Fruit fly (Drosophila melanogaster) whole organism, embryonic: ENCODE measurements around the gene srl.

Source experiments
- Bgb ChIP-seq: fragments of 200-800 bp; sonication (Bioruptor generic); IDR thresholded peaks from 2 replicates; pipeline ENCODE4 v1.3.6; 2022; ENCODE audit warnings: missing biosample characterization, missing genetic modification characterization; ENCODE audit not compliant: partially characterized antibody
- CG10321 ChIP-seq: fragments of 200-800 bp; sonication (Bioruptor generic); IDR thresholded peaks from 2 replicates; pipeline ENCODE4 v1.3.6; 2022; ENCODE audit warnings: missing biosample characterization, missing genetic modification characterization
- CG1233 ChIP-seq: fragments of 200-800 bp; sonication (Bioruptor generic); optimal IDR thresholded peaks from 4 replicates; lab custom pipeline; 2018; ENCODE audit warnings: missing biosample characterization, mild to moderate bottlenecking, missing genetic modification characterization
- CG12942 ChIP-seq: fragments of 200-800 bp; sonication (Bioruptor generic); optimal IDR thresholded peaks from 3 replicates; lab custom pipeline; 2016; ENCODE audit warnings: missing biosample characterization, missing genetic modification characterization
- CG15011 ChIP-seq: fragments of 200-800 bp; sonication (Bioruptor generic); optimal IDR thresholded peaks from 3 replicates; lab custom pipeline; 2018; ENCODE audit warnings: missing biosample characterization, mild to moderate bottlenecking, missing genetic modification characterization
- CG15269 ChIP-seq: fragments of 200-800 bp; sonication (Bioruptor generic); optimal IDR thresholded peaks from 2 replicates; lab custom pipeline; 2018; ENCODE audit warnings: missing biosample characterization, mild to moderate bottlenecking, missing genetic modification characterization, moderate library complexity
- CG1647 ChIP-seq: fragments of 200-800 bp; sonication (Bioruptor generic); optimal IDR thresholded peaks from 3 replicates; lab custom pipeline; 2016; ENCODE audit warnings: missing biosample characterization, missing genetic modification characterization
- CG1792 ChIP-seq: fragments of 200-800 bp; sonication (Bioruptor generic); optimal IDR thresholded peaks from 2 replicates; lab custom pipeline; 2016; ENCODE audit warnings: missing biosample characterization, missing genetic modification characterization
- CG3163 ChIP-seq: fragments of 200-800 bp; sonication (Bioruptor generic); optimal IDR thresholded peaks from 3 replicates; lab custom pipeline; 2016; ENCODE audit warnings: missing biosample characterization, missing genetic modification characterization
- CG34376 ChIP-seq: fragments of 200-800 bp; sonication (Bioruptor generic); optimal IDR thresholded peaks from 2 replicates; lab custom pipeline; 2018; ENCODE audit warnings: missing biosample characterization, mild to moderate bottlenecking, missing genetic modification characterization
- CG42726 ChIP-seq: fragments of 200-800 bp; sonication (Bioruptor generic); IDR thresholded peaks from 2 replicates; pipeline ENCODE4 v1.3.6; 2022; ENCODE audit warnings: missing biosample characterization, missing genetic modification characterization; ENCODE audit not compliant: partially characterized antibody
- CG4328 ChIP-seq: fragments of 200-800 bp; sonication (Bioruptor generic); optimal IDR thresholded peaks from 3 replicates; lab custom pipeline; 2017; ENCODE audit warnings: missing biosample characterization, missing genetic modification reagents, missing genetic modification characterization
- CG4730 ChIP-seq: fragments of 200-800 bp; sonication (Bioruptor generic); IDR thresholded peaks from 2 replicates; pipeline ENCODE4 v1.3.6; 2022; ENCODE audit warnings: missing biosample characterization, missing genetic modification characterization
- CG7372 ChIP-seq: fragments of 200-800 bp; sonication (Bioruptor generic); IDR thresholded peaks from 2 replicates; pipeline ENCODE4 v1.3.6; 2022; ENCODE audit warnings: missing biosample characterization, missing genetic modification characterization
- Dip3 ChIP-seq: fragments of 200-800 bp; sonication (Bioruptor generic); optimal IDR thresholded peaks from 3 replicates; lab custom pipeline; 2016; ENCODE audit warnings: missing biosample characterization, missing genetic modification characterization
- Hmr ChIP-seq: fragments of 200-800 bp; sonication (Bioruptor generic); optimal IDR thresholded peaks from 3 replicates; lab custom pipeline; 2017; ENCODE audit warnings: mild to moderate bottlenecking, missing biosample characterization, missing genetic modification reagents, missing genetic modification characterization
- Hr3 ChIP-seq: fragments of 200-800 bp; sonication (Bioruptor generic); optimal IDR thresholded peaks from 3 replicates; lab custom pipeline; 2016; ENCODE audit warnings: missing biosample characterization, missing genetic modification characterization
- Hr51 ChIP-seq, 2 experiments: fragments of 200-800 bp; sonication (Bioruptor generic); optimal IDR thresholded peaks; 2 replicates in 1 of 2; 3 replicates in 1 of 2; lab custom pipeline; 2016 to 2018; ENCODE audit warnings: missing biosample characterization in 2 of 2, missing genetic modification characterization in 2 of 2, mild to moderate bottlenecking in 1 of 2, moderate library complexity in 1 of 2
- Meics ChIP-seq: fragments of 200-800 bp; sonication (Bioruptor generic); optimal IDR thresholded peaks from 2 replicates; lab custom pipeline; 2017; ENCODE audit warnings: missing biosample characterization, mild to moderate bottlenecking, missing genetic modification characterization
- Neu2 ChIP-seq: fragments of 200-800 bp; sonication (Bioruptor generic); optimal IDR thresholded peaks from 3 replicates; lab custom pipeline; 2016; ENCODE audit warnings: missing biosample characterization, missing genetic modification characterization, borderline replicate concordance
- Nf-YB ChIP-seq: fragments of 200-800 bp; sonication (Bioruptor generic); optimal IDR thresholded peaks from 3 replicates; lab custom pipeline; 2019; ENCODE audit warnings: missing biosample characterization, mild to moderate bottlenecking, missing genetic modification characterization, moderate library complexity
- NfI ChIP-seq: fragments of 200-800 bp; sonication (Bioruptor generic); optimal IDR thresholded peaks from 3 replicates; lab custom pipeline; 2018; ENCODE audit warnings: missing biosample characterization, mild to moderate bottlenecking, missing genetic modification characterization, moderate library complexity
- Oaz ChIP-seq: fragments of 200-800 bp; sonication (Bioruptor generic); IDR thresholded peaks from 2 replicates; pipeline ENCODE4 v1.3.6; 2022; ENCODE audit warnings: missing biosample characterization, missing genetic modification characterization
- PHDP ChIP-seq: fragments of 200-800 bp; sonication (Bioruptor generic); optimal IDR thresholded peaks from 3 replicates; lab custom pipeline; 2018; ENCODE audit warnings: missing biosample characterization, mild to moderate bottlenecking, missing genetic modification characterization, moderate library complexity
- Rx ChIP-seq: fragments of 200-800 bp; sonication (Bioruptor generic); IDR thresholded peaks from 2 replicates; pipeline ENCODE4 v1.3.6; 2022; ENCODE audit warnings: missing biosample characterization, missing genetic modification characterization
- Sin3A ChIP-seq: fragments of >200 bp; optimal IDR thresholded peaks from 2 replicates; lab custom pipeline; 2018
- Spps ChIP-seq: fragments of 200-800 bp; sonication (Bioruptor generic); optimal IDR thresholded peaks from 2 replicates; lab custom pipeline; 2018; ENCODE audit warnings: missing biosample characterization, mild to moderate bottlenecking, missing genetic modification characterization
- ap ChIP-seq: fragments of 200-800 bp; sonication (Bioruptor generic); IDR thresholded peaks from 2 replicates; pipeline ENCODE4 v1.3.6; 2022; ENCODE audit warnings: missing biosample characterization, missing genetic modification characterization
- ase ChIP-seq: fragments of 200-800 bp; sonication (Bioruptor generic); IDR thresholded peaks from 3 replicates; pipeline ENCODE4 v1.3.6; 2022; ENCODE audit warnings: missing biosample characterization, missing genetic modification characterization
- cas ChIP-seq: fragments of 200-800 bp; sonication (Bioruptor generic); IDR thresholded peaks from 2 replicates; pipeline ENCODE4 v1.3.6; 2022; ENCODE audit warnings: missing biosample characterization, missing genetic modification characterization
- dimm ChIP-seq: fragments of 200-800 bp; sonication (Bioruptor generic); IDR thresholded peaks from 2 replicates; pipeline ENCODE4 v1.3.6; 2022; ENCODE audit warnings: missing biosample characterization, missing genetic modification characterization
- ems ChIP-seq: fragments of 200-800 bp; sonication (Bioruptor generic); optimal IDR thresholded peaks from 3 replicates; lab custom pipeline; 2016; ENCODE audit warnings: missing biosample characterization, missing genetic modification characterization
- gce ChIP-seq: fragments of 200-800 bp; sonication (Bioruptor generic); IDR thresholded peaks from 3 replicates; pipeline ENCODE4 v1.3.6; 2022; ENCODE audit warnings: missing biosample characterization, missing genetic modification characterization
- gfzf ChIP-seq: fragments of 200-800 bp; sonication (Bioruptor generic); optimal IDR thresholded peaks from 2 replicates; lab custom pipeline; 2016; ENCODE audit warnings: missing biosample characterization, mild to moderate bottlenecking, missing genetic modification characterization, moderate library complexity
- grau ChIP-seq: fragments of 200-800 bp; optimal IDR thresholded peaks from 3 replicates; lab custom pipeline; 2019; ENCODE audit warnings: missing biosample characterization, mild to moderate bottlenecking, missing genetic modification characterization, moderate library complexity
- gt ChIP-seq: fragments of 200-800 bp; sonication (Bioruptor generic); IDR thresholded peaks from 2 replicates; pipeline ENCODE4 v1.3.6; 2022; ENCODE audit warnings: missing biosample characterization, missing genetic modification characterization
- inv ChIP-seq: fragments of 200-800 bp; sonication (Bioruptor generic); IDR thresholded peaks from 2 replicates; pipeline ENCODE4 v1.3.6; 2022; ENCODE audit warnings: missing biosample characterization, missing genetic modification characterization; ENCODE audit not compliant: partially characterized antibody
- knrl ChIP-seq: fragments of 200-800 bp; sonication (Bioruptor generic); IDR thresholded peaks from 3 replicates; pipeline ENCODE4 v1.3.6; 2022; ENCODE audit warnings: missing biosample characterization, missing genetic modification characterization; ENCODE audit not compliant: partially characterized antibody
- lilli ChIP-seq: fragments of 200-800 bp; sonication (Bioruptor generic); optimal IDR thresholded peaks from 3 replicates; lab custom pipeline; 2016; ENCODE audit warnings: missing biosample characterization, missing genetic modification characterization
- mam ChIP-seq: fragments of 200-800 bp; sonication (Bioruptor generic); optimal IDR thresholded peaks from 3 replicates; lab custom pipeline; 2016; ENCODE audit warnings: missing biosample characterization, missing genetic modification characterization
- pan ChIP-seq, 4 experiments: fragments of >200 bp in 3 of 4; fragments of 200-800 bp in 1 of 4; sonication (Bioruptor generic) in 1 of 4; optimal IDR thresholded peaks in 3 of 4; IDR thresholded peaks in 1 of 4; 2 replicates each; pipeline versions ENCODE4 v1.3.6 to Lab custom; 2017 to 2022; ENCODE audit warnings: missing biosample characterization in 2 of 4, missing genetic modification characterization in 2 of 4, mixed read lengths in 1 of 4
- pfk ChIP-seq: fragments of 200-800 bp; sonication (Bioruptor generic); optimal IDR thresholded peaks from 2 replicates; lab custom pipeline; 2018; ENCODE audit warnings: missing biosample characterization, mild to moderate bottlenecking, missing genetic modification characterization, moderate library complexity
- pita ChIP-seq: fragments of 200-800 bp; sonication (Bioruptor generic); optimal IDR thresholded peaks from 2 replicates; lab custom pipeline; 2017; ENCODE audit warnings: missing biosample characterization, mild to moderate bottlenecking, missing genetic modification characterization
- pros ChIP-seq: fragments of 200-800 bp; sonication (Bioruptor generic); optimal IDR thresholded peaks from 3 replicates; lab custom pipeline; 2019; ENCODE audit warnings: missing biosample characterization, mild to moderate bottlenecking, missing genetic modification characterization, moderate library complexity
- sd ChIP-seq: fragments of 200-800 bp; sonication (Bioruptor generic); optimal IDR thresholded peaks from 3 replicates; lab custom pipeline; 2018; ENCODE audit warnings: missing biosample characterization, mild to moderate bottlenecking, missing genetic modification characterization, moderate library complexity
- seq ChIP-seq: fragments of 200-800 bp; sonication (Bioruptor generic); IDR thresholded peaks from 2 replicates; pipeline ENCODE4 v1.3.6; 2022; ENCODE audit warnings: missing biosample characterization, missing genetic modification characterization
- slbo ChIP-seq: fragments of 200-800 bp; sonication (Bioruptor generic); IDR thresholded peaks from 2 replicates; pipeline ENCODE4 v1.3.6; 2022; ENCODE audit warnings: missing biosample characterization, missing genetic modification characterization
- tio ChIP-seq: fragments of 200-800 bp; sonication (Bioruptor generic); optimal IDR thresholded peaks from 2 replicates; lab custom pipeline; 2017; ENCODE audit warnings: missing biosample characterization, missing genetic modification characterization, inconsistent platforms
- wor ChIP-seq: fragments of 200-800 bp; sonication (Bioruptor generic); IDR thresholded peaks from 2 replicates; pipeline ENCODE4 v1.3.6; 2022; ENCODE audit warnings: missing biosample characterization, missing genetic modification characterization

The srl gene

DNA sequence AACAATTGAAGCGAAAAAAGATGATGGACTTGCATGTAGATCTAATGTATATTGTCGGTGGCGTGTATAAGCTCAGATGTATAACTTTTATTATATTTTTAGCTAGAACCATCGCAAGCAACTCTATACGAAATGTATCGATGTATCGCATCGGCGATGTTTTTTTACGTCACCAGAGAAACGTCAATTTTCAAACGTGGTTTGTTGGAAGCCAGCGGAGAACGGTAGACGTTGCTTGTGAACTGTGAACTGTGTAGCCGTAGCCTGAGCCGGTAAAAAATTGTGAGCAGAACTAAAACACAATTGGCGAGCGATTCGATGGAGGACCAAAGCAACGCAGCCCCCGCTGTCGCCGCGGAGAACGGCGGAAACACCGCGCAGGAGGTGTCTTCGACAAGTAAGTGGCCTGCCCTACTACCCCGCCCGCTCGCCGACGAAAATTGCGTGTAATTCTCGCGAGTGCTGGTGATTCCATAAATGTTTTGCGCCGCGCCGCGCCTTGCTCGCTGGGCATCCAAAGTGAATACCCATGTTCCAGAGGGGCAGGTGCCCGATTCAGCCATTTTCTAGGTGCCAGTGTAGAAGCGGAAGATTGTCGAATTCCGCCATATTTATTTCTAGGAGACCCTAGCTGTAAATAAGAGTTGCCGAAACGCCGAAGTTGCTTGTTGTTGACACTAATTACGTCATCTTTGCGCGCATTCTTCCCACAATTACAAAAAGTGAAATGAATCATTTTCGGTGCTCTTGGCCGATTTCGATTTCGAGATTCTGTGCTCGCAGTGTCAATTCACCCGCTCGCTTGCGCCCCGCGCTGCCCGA is 26.0 kb downstream of the srl start, which contains the start of gene lost (continued):
- peak; percentile 99 for TF ChIP-seq knrl
- TF ChIP-seq slbo: peak; percentile 64
- no peak for TF ChIP-seq tio
- TF ChIP-seq gt (GFP tag; lab: Robert Waterston, UW): no peak
- no peak for TF ChIP-seq Hr51 (GFP tag; optimal IDR thresholded peaks at IDR 0.05; lab: Kevin White, UChicago)
- no peak for TF ChIP-seq Meics (GFP tag; lab: Kevin White, UChicago)
- no peak for TF ChIP-seq CG4730 (GFP tag; lab: Robert Waterston, UW)
- TF ChIP-seq inv (GFP tag; lab: Robert Waterston, UW): peak; percentile 99
- no peak for TF ChIP-seq CG15011 (GFP tag; lab: Kevin White, UChicago)
- no peak for TF ChIP-seq pan (optimal IDR thresholded peaks at IDR 0.05; lab: Kevin White, UChicago)
- TF ChIP-seq pan (GFP tag; optimal IDR thresholded peaks at IDR 0.05 in 1 of 2, IDR thresholded peaks at IDR 0.05 in 1 of 2): peak in 1 of 2 experiments; percentile 29
- TF ChIP-seq CG15269 (tag; lab: Kevin White, UChicago): peak; percentile 14
- TF ChIP-seq CG1647 (GFP tag; lab: Kevin White, UChicago): no peak
- TF ChIP-seq Neu2 (GFP tag; lab: Kevin White, UChicago): no peak
- TF ChIP-seq CG7372 (GFP tag; lab: Robert Waterston, UW): no peak
- TF ChIP-seq PHDP (tag; lab: Kevin White, UChicago): peak; percentile 33
- no peak for TF ChIP-seq cas (GFP tag; lab: Robert Waterston, UW)
- no peak for TF ChIP-seq Sin3A
- peak; percentile 26 for TF ChIP-seq CG1233 (GFP tag; lab: Kevin White, UChicago)
- no peak for TF ChIP-seq CG10321 (GFP tag; lab: Robert Waterston, UW)
- TF ChIP-seq ase (GFP tag; lab: Robert Waterston, UW): no peak
- TF ChIP-seq Oaz (GFP tag; lab: Robert Waterston, UW): no peak
- no peak for TF ChIP-seq dimm (GFP tag; lab: Robert Waterston, UW)
- TF ChIP-seq sd: no peak
- TF ChIP-seq Rx: peak; percentile 28; the same call in 1 of the 2 replicates
- no peak for TF ChIP-seq gce (GFP tag; lab: Robert Waterston, UW)
- TF ChIP-seq Bgb (GFP tag; lab: Robert Waterston, UW): peak; percentile 100
- TF ChIP-seq lilli (GFP tag; lab: Kevin White, UChicago): peak; percentile 36
- TF ChIP-seq Nf-YB: peak; percentile 8
- TF ChIP-seq NfI (GFP tag; lab: Kevin White, UChicago): no peak
- no peak for TF ChIP-seq ap (GFP tag; lab: Robert Waterston, UW)
- TF ChIP-seq gfzf (GFP tag; lab: Kevin White, UChicago): peak; percentile 25
- TF ChIP-seq mam (GFP tag; lab: Kevin White, UChicago): peak; percentile 29
- no peak for TF ChIP-seq wor (GFP tag; lab: Robert Waterston, UW)
- no peak for TF ChIP-seq CG1792 (GFP tag; lab: Kevin White, UChicago)
- peak; percentile 34 for TF ChIP-seq CG34376 (GFP tag; lab: Kevin White, UChicago)
- TF ChIP-seq Dip3 (GFP tag; lab: Kevin White, UChicago): no peak
- TF ChIP-seq seq (GFP tag; lab: Robert Waterston, UW): no peak
- TF ChIP-seq Hr3 (GFP tag; lab: Kevin White, UChicago): no peak
- TF ChIP-seq Spps (tag; lab: Kevin White, UChicago): no peak
- TF ChIP-seq CG4328: no peak
- TF ChIP-seq ems: peak; percentile 8
- TF ChIP-seq pros (GFP tag; lab: Kevin White, UChicago): no peak
- peak; percentile 99 for TF ChIP-seq CG42726 (GFP tag; lab: Robert Waterston, UW)
- TF ChIP-seq CG12942 (GFP tag; lab: Kevin White, UChicago): no peak
- TF ChIP-seq pita: no peak
- TF ChIP-seq Hmr (GFP tag; lab: Kevin White, UChicago): peak; percentile 72
- TF ChIP-seq grau (tag; lab: Kevin White, UChicago): peak; percentile 44
- TF ChIP-seq pfk (GFP tag; lab: Kevin White, UChicago): peak; percentile 19
- TF ChIP-seq CG3163 (GFP tag; lab: Kevin White, UChicago): no peak
